Fruit fly (Drosophila melanogaster) whole organism, embryonic: ENCODE data around the gene FipoQ.

ENCODE experiments used
- Aef1 ChIP-seq: fragments of 200-800 bp; sonication (Bioruptor generic); IDR thresholded peaks from 3 replicates; pipeline ENCODE4 v1.3.6; 2022; ENCODE audit warnings: missing biosample characterization, missing genetic modification characterization
- Atf6 ChIP-seq: fragments of 200-800 bp; sonication (Bioruptor generic); IDR thresholded peaks from 2 replicates; pipeline ENCODE4 v1.3.6; 2022; ENCODE audit warnings: missing biosample characterization, missing genetic modification characterization
- Awh ChIP-seq: fragments of 200-800 bp; sonication (Bioruptor generic); IDR thresholded peaks from 2 replicates; pipeline ENCODE4, ENCODE4 v1.3.6; 2022; ENCODE audit warnings: missing biosample characterization, missing genetic modification characterization
- Bgb ChIP-seq: fragments of 200-800 bp; sonication (Bioruptor generic); IDR thresholded peaks from 2 replicates; pipeline ENCODE4 v1.3.6; 2022; ENCODE audit warnings: missing biosample characterization, missing genetic modification characterization; ENCODE audit not compliant: partially characterized antibody
- CG11504 ChIP-seq: fragments of 200-800 bp; sonication (Bioruptor generic); optimal IDR thresholded peaks from 3 replicates; lab custom pipeline; 2019; ENCODE audit warnings: missing biosample characterization, mild to moderate bottlenecking, missing genetic modification characterization, moderate library complexity
- CG12155 ChIP-seq: fragments of 200-800 bp; sonication (Bioruptor generic); optimal IDR thresholded peaks from 3 replicates; lab custom pipeline; 2016; ENCODE audit warnings: missing biosample characterization, missing genetic modification characterization
- CG12769 ChIP-seq: fragments of 200-800 bp; sonication (Bioruptor generic); optimal IDR thresholded peaks from 2 replicates; lab custom pipeline; 2019; ENCODE audit warnings: missing biosample characterization, mild to moderate bottlenecking, missing genetic modification characterization, moderate library complexity
- CG16863 ChIP-seq: fragments of 200-800 bp; sonication (Bioruptor generic); optimal IDR thresholded peaks from 3 replicates; lab custom pipeline; 2016; ENCODE audit warnings: missing biosample characterization, missing genetic modification characterization
- CG1832 ChIP-seq: fragments of 200-800 bp; sonication (Bioruptor generic); optimal IDR thresholded peaks from 2 replicates; lab custom pipeline; 2017; ENCODE audit warnings: missing biosample characterization, mild to moderate bottlenecking, missing genetic modification characterization, inconsistent platforms
- CG2199 ChIP-seq: fragments of 200-800 bp; sonication (Bioruptor generic); IDR thresholded peaks from 3 replicates; pipeline ENCODE4 v1.3.6; 2022; ENCODE audit warnings: missing biosample characterization, missing genetic modification characterization
- CG2712 ChIP-seq: fragments of 200-800 bp; optimal IDR thresholded peaks from 3 replicates; lab custom pipeline; 2019; ENCODE audit warnings: missing biosample characterization, mild to moderate bottlenecking, missing genetic modification characterization, moderate library complexity
- CG30020 ChIP-seq: fragments of 200-800 bp; optimal IDR thresholded peaks from 2 replicates; lab custom pipeline; 2019; ENCODE audit warnings: missing biosample characterization, mild to moderate bottlenecking, missing genetic modification characterization, moderate library complexity
- CG32532 ChIP-seq: fragments of 200-800 bp; sonication (Bioruptor generic); IDR thresholded peaks from 2 replicates; pipeline ENCODE4 v1.3.6; 2022; ENCODE audit warnings: missing biosample characterization, missing genetic modification characterization
- CG33213 ChIP-seq: fragments of 200-800 bp; sonication (Bioruptor generic); optimal IDR thresholded peaks from 3 replicates; lab custom pipeline; 2016; ENCODE audit warnings: missing biosample characterization, missing genetic modification characterization
- CG4282 ChIP-seq: fragments of 200-800 bp; sonication (Bioruptor generic); optimal IDR thresholded peaks from 2 replicates; lab custom pipeline; 2016; ENCODE audit warnings: missing biosample characterization, missing genetic modification characterization
- CG4854 ChIP-seq: fragments of 200-800 bp; sonication (Bioruptor generic); optimal IDR thresholded peaks from 2 replicates; lab custom pipeline; 2016; ENCODE audit warnings: missing biosample characterization, missing genetic modification characterization, inconsistent platforms
- CG6683 ChIP-seq: fragments of 200-800 bp; sonication (Bioruptor generic); optimal IDR thresholded peaks from 2 replicates; lab custom pipeline; 2017; ENCODE audit warnings: missing biosample characterization, mild to moderate bottlenecking, missing genetic modification characterization, missing genetic modification reagents
- CG7745 ChIP-seq: fragments of 200-800 bp; sonication (Bioruptor generic); optimal IDR thresholded peaks from 2 replicates; lab custom pipeline; 2018; ENCODE audit warnings: missing biosample characterization, mild to moderate bottlenecking, missing genetic modification characterization, moderate library complexity
- CG8388 ChIP-seq: fragments of 200-800 bp; sonication (Bioruptor generic); optimal IDR thresholded peaks from 2 replicates; lab custom pipeline; 2019; ENCODE audit warnings: missing biosample characterization, mild to moderate bottlenecking, missing genetic modification characterization, moderate library complexity
- CG9817 ChIP-seq: fragments of 200-800 bp; sonication (Bioruptor generic); optimal IDR thresholded peaks from 2 replicates; lab custom pipeline; 2018; ENCODE audit warnings: missing biosample characterization, mild to moderate bottlenecking, missing genetic modification characterization, moderate library complexity
- D19A ChIP-seq: fragments of 200-800 bp; optimal IDR thresholded peaks from 3 replicates; lab custom pipeline; 2019; ENCODE audit warnings: missing biosample characterization, mild to moderate bottlenecking, missing genetic modification characterization, moderate library complexity
- GATAe ChIP-seq: fragments of 200-800 bp; sonication (Bioruptor generic); conservative IDR thresholded peaks from 2 replicates; pipeline ENCODE4 v1.3.6; 2022; ENCODE audit warnings: missing biosample characterization, missing genetic modification characterization
- NC2β ChIP-seq: fragments of 200-800 bp; sonication (Bioruptor generic); optimal IDR thresholded peaks from 2 replicates; lab custom pipeline; 2016; ENCODE audit warnings: missing biosample characterization, missing genetic modification characterization
- PHDP ChIP-seq: fragments of 200-800 bp; sonication (Bioruptor generic); optimal IDR thresholded peaks from 3 replicates; lab custom pipeline; 2018; ENCODE audit warnings: missing biosample characterization, mild to moderate bottlenecking, missing genetic modification characterization, moderate library complexity
- Pdp1 ChIP-seq, 2 experiments: fragments of 200-800 bp; sonication (Bioruptor generic); optimal IDR thresholded peaks; 3 replicates each; lab custom pipeline; 2016; ENCODE audit warnings: missing biosample characterization in 2 of 2, missing genetic modification characterization in 2 of 2, mild to moderate bottlenecking in 1 of 2, moderate library complexity in 1 of 2
- Ravus ChIP-seq: fragments of 200-800 bp; sonication (Bioruptor generic); IDR thresholded peaks from 2 replicates; pipeline ENCODE4 v1.3.6; 2022; ENCODE audit warnings: missing biosample characterization, missing genetic modification characterization
- Spps ChIP-seq: fragments of 200-800 bp; sonication (Bioruptor generic); optimal IDR thresholded peaks from 2 replicates; lab custom pipeline; 2018; ENCODE audit warnings: missing biosample characterization, mild to moderate bottlenecking, missing genetic modification characterization
- Taf1 ChIP-seq: fragments of 200-800 bp; sonication (Bioruptor generic); IDR thresholded peaks from 2 replicates; pipeline ENCODE4 v1.3.6; 2022; ENCODE audit warnings: missing biosample characterization, missing genetic modification characterization
- Xbp1 ChIP-seq: fragments of 200-800 bp; sonication (Bioruptor generic); optimal IDR thresholded peaks from 3 replicates; lab custom pipeline; 2016; ENCODE audit warnings: missing biosample characterization, mild to moderate bottlenecking, missing genetic modification characterization
- al ChIP-seq: fragments of 200-800 bp; sonication (Bioruptor generic); IDR thresholded peaks from 2 replicates; pipeline ENCODE4 v1.3.6; 2022; ENCODE audit warnings: missing biosample characterization, missing genetic modification characterization
- aop ChIP-seq: fragments of 200-800 bp; sonication (Bioruptor generic); IDR thresholded peaks from 2 replicates; pipeline ENCODE4 v1.3.6; 2022; ENCODE audit warnings: missing biosample characterization, missing genetic modification characterization
- ap ChIP-seq: fragments of 200-800 bp; sonication (Bioruptor generic); IDR thresholded peaks from 2 replicates; pipeline ENCODE4 v1.3.6; 2022; ENCODE audit warnings: missing biosample characterization, missing genetic modification characterization
- az2 ChIP-seq: fragments of 200-800 bp; sonication (Bioruptor generic); optimal IDR thresholded peaks from 3 replicates; lab custom pipeline; 2016; ENCODE audit warnings: missing biosample characterization, missing genetic modification characterization
- cwo ChIP-seq: fragments of 200-800 bp; sonication (Bioruptor generic); optimal IDR thresholded peaks from 3 replicates; lab custom pipeline; 2017; ENCODE audit warnings: missing biosample characterization, missing genetic modification characterization, mild to moderate bottlenecking, moderate library complexity, missing genetic modification reagents
- dm ChIP-seq: fragments of 200-800 bp; sonication (Bioruptor generic); optimal IDR thresholded peaks from 3 replicates; lab custom pipeline; 2016; ENCODE audit warnings: missing biosample characterization, missing genetic modification characterization
- ems ChIP-seq: fragments of 200-800 bp; sonication (Bioruptor generic); optimal IDR thresholded peaks from 3 replicates; lab custom pipeline; 2016; ENCODE audit warnings: missing biosample characterization, missing genetic modification characterization
- ftz-f1 ChIP-seq: fragments of 200-800 bp; sonication (Bioruptor generic); optimal IDR thresholded peaks from 2 replicates; lab custom pipeline; 2016; ENCODE audit warnings: missing biosample characterization, missing genetic modification characterization
- gcm2 ChIP-seq: fragments of 200-800 bp; sonication (Bioruptor generic); optimal IDR thresholded peaks from 2 replicates; lab custom pipeline; 2016; ENCODE audit warnings: missing biosample characterization, missing genetic modification characterization
- insv ChIP-seq, 2 experiments: fragments of 200-800 bp; sonication (Bioruptor generic); optimal IDR thresholded peaks; 3 replicates each; lab custom pipeline; 2016 to 2018; ENCODE audit warnings: missing biosample characterization in 2 of 2, missing genetic modification characterization in 2 of 2
- mld ChIP-seq: fragments of 200-800 bp; sonication (Bioruptor generic); IDR thresholded peaks from 3 replicates; pipeline ENCODE4 v1.3.6; 2022; ENCODE audit warnings: missing biosample characterization, missing genetic modification characterization; ENCODE audit not compliant: partially characterized antibody
- nerfin-2 ChIP-seq: fragments of 200-800 bp; sonication (Bioruptor generic); IDR thresholded peaks from 2 replicates; pipeline ENCODE4 v1.3.6; 2022; ENCODE audit warnings: missing biosample characterization, missing genetic modification characterization; ENCODE audit not compliant: partially characterized antibody
- oc ChIP-seq: fragments of 200-800 bp; sonication (Bioruptor generic); optimal IDR thresholded peaks from 2 replicates; lab custom pipeline; 2018; ENCODE audit warnings: missing biosample characterization, mild to moderate bottlenecking, missing genetic modification characterization, moderate library complexity
- pita ChIP-seq: fragments of 200-800 bp; sonication (Bioruptor generic); optimal IDR thresholded peaks from 2 replicates; lab custom pipeline; 2017; ENCODE audit warnings: missing biosample characterization, mild to moderate bottlenecking, missing genetic modification characterization
- pros ChIP-seq: fragments of 200-800 bp; sonication (Bioruptor generic); optimal IDR thresholded peaks from 3 replicates; lab custom pipeline; 2019; ENCODE audit warnings: missing biosample characterization, mild to moderate bottlenecking, missing genetic modification characterization, moderate library complexity
- salm ChIP-seq: fragments of 200-800 bp; sonication (Bioruptor generic); optimal IDR thresholded peaks from 2 replicates; lab custom pipeline; 2018; ENCODE audit warnings: missing biosample characterization, mild to moderate bottlenecking, missing genetic modification characterization
- sim ChIP-seq: fragments of 200-800 bp; sonication (Bioruptor generic); IDR thresholded peaks from 2 replicates; pipeline ENCODE4 v1.3.6; 2022; ENCODE audit warnings: missing biosample characterization, missing genetic modification characterization
- sr ChIP-seq: fragments of 200-800 bp; sonication (Bioruptor generic); IDR thresholded peaks from 3 replicates; pipeline ENCODE4 v1.3.6; 2022; ENCODE audit warnings: missing biosample characterization, missing genetic modification characterization
- sug ChIP-seq: fragments of 200-800 bp; optimal IDR thresholded peaks from 2 replicates; lab custom pipeline; 2019; ENCODE audit warnings: missing biosample characterization, mild to moderate bottlenecking, missing genetic modification characterization, moderate library complexity
- tgo ChIP-seq: fragments of 200-800 bp; sonication (Bioruptor generic); IDR thresholded peaks from 3 replicates; pipeline ENCODE4 v1.3.6; 2022; ENCODE audit warnings: missing biosample characterization, missing genetic modification characterization
- trem ChIP-seq: fragments of 200-800 bp; optimal IDR thresholded peaks from 3 replicates; lab custom pipeline; 2019; ENCODE audit warnings: missing biosample characterization, mild to moderate bottlenecking, missing genetic modification characterization, moderate library complexity
- trh ChIP-seq: fragments of 200-800 bp; sonication (Bioruptor generic); optimal IDR thresholded peaks from 2 replicates; lab custom pipeline; 2016; ENCODE audit warnings: missing biosample characterization, missing genetic modification characterization

Gene FipoQ

dm6 chr3R:29458689-29459136, 35.9 kb upstream of the FipoQ start (continued):
- TF ChIP-seq CG9817 (tag; lab: Kevin White, UChicago) = no peak
- peak; percentile 37 for TF ChIP-seq CG4854
- no peak for TF ChIP-seq CG4282 (GFP tag; lab: Kevin White, UChicago)
- no peak for TF ChIP-seq nerfin-2 (GFP tag; lab: Robert Waterston, UW)
- no peak for TF ChIP-seq CG12155 (GFP tag; lab: Kevin White, UChicago)
- TF ChIP-seq CG2712 (tag; lab: Kevin White, UChicago) = peak; percentile 75
- no peak for TF ChIP-seq Bgb
- TF ChIP-seq pros (GFP tag; lab: Kevin White, UChicago) = no peak
- TF ChIP-seq az2 (GFP tag; lab: Kevin White, UChicago) = peak; percentile 58
- TF ChIP-seq NC2β (GFP tag; lab: Kevin White, UChicago) = peak; percentile 40
- no peak for TF ChIP-seq Ravus
- TF ChIP-seq CG30020 = no peak
- peak; percentile 30 for TF ChIP-seq dm (GFP tag; lab: Kevin White, UChicago)
- TF ChIP-seq Pdp1 (GFP tag; optimal IDR thresholded peaks at IDR 0.05; lab: Kevin White, UChicago) = peak; percentile 29 to 62
- peak; percentile 76 for TF ChIP-seq CG8388 (GFP tag; lab: Kevin White, UChicago)
- no peak for TF ChIP-seq gcm2
- TF ChIP-seq CG6683 (GFP tag; lab: Kevin White, UChicago) = no peak
- TF ChIP-seq D19A (tag; lab: Kevin White, UChicago) = peak; percentile 53
- peak; percentile 6 for TF ChIP-seq Spps
- no peak for TF ChIP-seq Aef1 (GFP tag; lab: Robert Waterston, UW)
- TF ChIP-seq oc (tag; lab: Kevin White, UChicago) = peak; percentile 53
- no peak for TF ChIP-seq aop (GFP tag; lab: Robert Waterston, UW)
- no peak for TF ChIP-seq pita (GFP tag; lab: Kevin White, UChicago)
- no peak for TF ChIP-seq tgo (GFP tag; lab: Robert Waterston, UW)
- TF ChIP-seq trh (GFP tag; lab: Kevin White, UChicago) = peak; percentile 37
- TF ChIP-seq PHDP = peak; percentile 49
- no peak for TF ChIP-seq al (GFP tag; lab: Robert Waterston, UW)
- TF ChIP-seq insv (GFP tag; optimal IDR thresholded peaks at IDR 0.05; lab: Kevin White, UChicago) = no peak
- peak; percentile 36 for TF ChIP-seq CG12769 (tag; lab: Kevin White, UChicago)
- no peak for TF ChIP-seq CG7745
- 0 out of 2 replicates have a peak, but pooled peaks have one; percentile 28 for TF ChIP-seq ap (GFP tag; lab: Robert Waterston, UW)
- TF ChIP-seq trem (tag; lab: Kevin White, UChicago) = peak; percentile 26
- TF ChIP-seq CG1832 = no peak
- no peak for TF ChIP-seq CG32532
- peak; percentile 7 for TF ChIP-seq salm (tag; lab: Kevin White, UChicago)
- TF ChIP-seq Taf1 (GFP tag; lab: Robert Waterston, UW) = no peak
- TF ChIP-seq ems = no peak
- no peak for TF ChIP-seq GATAe (GFP tag; lab: Robert Waterston, UW)
- TF ChIP-seq sim (GFP tag; lab: Robert Waterston, UW) = no peak
- no peak for TF ChIP-seq cwo (GFP tag; lab: Kevin White, UChicago)
- TF ChIP-seq sug (tag; lab: Kevin White, UChicago) = no peak
- TF ChIP-seq CG16863 (GFP tag; lab: Kevin White, UChicago) = peak; percentile 54
- TF ChIP-seq CG33213 (GFP tag; lab: Kevin White, UChicago) = no peak
- no peak for TF ChIP-seq mld (GFP tag; lab: Robert Waterston, UW)
- TF ChIP-seq ftz-f1 (GFP tag; lab: Kevin White, UChicago) = no peak
- 0 out of 2 replicates have a peak, but pooled peaks have one; percentile 34 for TF ChIP-seq Awh (GFP tag; lab: Robert Waterston, UW)
- TF ChIP-seq CG11504 (tag; lab: Kevin White, UChicago) = peak; percentile 53
- TF ChIP-seq Xbp1 (GFP tag; lab: Kevin White, UChicago) = peak; percentile 64
- TF ChIP-seq Atf6 = no peak
- no peak for TF ChIP-seq sr (GFP tag; lab: Robert Waterston, UW)
- TF ChIP-seq CG2199 (GFP tag; lab: Robert Waterston, UW) = no peak
